Fruit fly (Drosophila melanogaster) whole organism, wandering third instar larva: ENCODE data around the gene CG34297.

Experiments
- CG32264 ChIP-seq: fragments of 200-800 bp; sonication (Bioruptor generic); optimal IDR thresholded peaks from 2 replicates; lab custom pipeline; 2016; ENCODE audit warnings: missing biosample characterization, missing genetic modification characterization
- Dfd ChIP-seq: fragments of >200 bp; optimal IDR thresholded peaks from 2 replicates; lab custom pipeline; 2017; ENCODE audit warnings: missing biosample characterization, missing genetic modification characterization
- Dif ChIP-seq: fragments of 200-275, 200-300 bp; sonication (Bioruptor generic); optimal IDR thresholded peaks from 2 replicates; lab custom pipeline; 2018; ENCODE audit warnings: missing biosample characterization, missing genetic modification characterization; ENCODE audit not compliant: partially characterized antibody
- GATAd ChIP-seq: sonication (Bioruptor generic); optimal IDR thresholded peaks from 2 replicates; lab custom pipeline; 2016; ENCODE audit warnings: missing biosample characterization, missing genetic modification characterization
- HLH106 ChIP-seq: fragments of 200-800 bp; optimal IDR thresholded peaks from 3 replicates; lab custom pipeline; 2019; ENCODE audit warnings: missing biosample characterization, mild to moderate bottlenecking, missing genetic modification characterization, moderate library complexity
- Hnf4 ChIP-seq: fragments of 200-800 bp; sonication (Bioruptor generic); optimal IDR thresholded peaks from 2 replicates; lab custom pipeline; 2016; ENCODE audit warnings: missing biosample characterization, mild to moderate bottlenecking, missing genetic modification characterization
- Hr78 ChIP-seq: fragments of >200 bp; optimal IDR thresholded peaks from 2 replicates; lab custom pipeline; 2017; ENCODE audit warnings: missing biosample characterization, missing genetic modification characterization
- Hr83 ChIP-seq: fragments of 200-300 bp; sonication (Bioruptor generic); optimal IDR thresholded peaks from 2 replicates; lab custom pipeline; 2016; ENCODE audit warnings: missing biosample characterization, mild to moderate bottlenecking, missing genetic modification characterization, moderate library complexity; ENCODE audit not compliant: poor library complexity, severe bottlenecking
- Jra ChIP-seq: sonication (Bioruptor generic); optimal IDR thresholded peaks from 2 replicates; lab custom pipeline; 2016; ENCODE audit warnings: missing biosample characterization, missing genetic modification characterization
- Mio ChIP-seq: sonication (Bioruptor generic); optimal IDR thresholded peaks from 2 replicates; lab custom pipeline; 2016; ENCODE audit warnings: missing biosample characterization, missing genetic modification characterization
- Myc ChIP-seq: fragments of >200 bp; optimal IDR thresholded peaks from 2 replicates; lab custom pipeline; 2017
- N ChIP-seq: fragments of >200 bp; optimal IDR thresholded peaks from 2 replicates; lab custom pipeline; 2018; ENCODE audit warnings: missing biosample characterization, missing external identifiers, missing genetic modification characterization
- OdsH ChIP-seq: fragments of 200-800 bp; sonication (Bioruptor generic); optimal IDR thresholded peaks from 2 replicates; lab custom pipeline; 2016; ENCODE audit warnings: missing biosample characterization, mild to moderate bottlenecking, missing genetic modification characterization
- Rel ChIP-seq, 2 experiments: fragments of 200-800 bp; sonication (Bioruptor generic) in 1 of 2; optimal IDR thresholded peaks; 2 replicates in 1 of 2; 3 replicates in 1 of 2; lab custom pipeline; 2016 to 2019; ENCODE audit warnings: mild to moderate bottlenecking in 2 of 2, missing biosample characterization in 2 of 2, missing genetic modification characterization in 2 of 2, moderate library complexity in 1 of 2
- Sp1 ChIP-seq: fragments of 200-800 bp; sonication (Bioruptor generic); optimal IDR thresholded peaks from 3 replicates; lab custom pipeline; 2019; ENCODE audit warnings: missing biosample characterization, mild to moderate bottlenecking, missing genetic modification characterization, moderate library complexity
- Vsx2 ChIP-seq: fragments of 200-300, 225-300 bp; sonication (Bioruptor generic); optimal IDR thresholded peaks from 2 replicates; lab custom pipeline; 2018; ENCODE audit warnings: missing biosample characterization, missing genetic modification characterization; ENCODE audit not compliant: partially characterized antibody
- br ChIP-seq: fragments of 200-800 bp; sonication (Bioruptor generic); optimal IDR thresholded peaks from 2 replicates; lab custom pipeline; 2016; ENCODE audit warnings: missing biosample characterization, missing genetic modification characterization
- brk ChIP-seq: fragments of 200-800 bp; sonication (Bioruptor generic); optimal IDR thresholded peaks from 2 replicates; lab custom pipeline; 2016; ENCODE audit warnings: missing biosample characterization, mild to moderate bottlenecking, missing genetic modification characterization
- dl ChIP-seq, 2 experiments: fragments of 175-275, 200-275 bp in 1 of 2; fragments of 200-275 bp in 1 of 2; sonication (Bioruptor generic); optimal IDR thresholded peaks; lab custom pipeline; 2018; ENCODE audit warnings: mild to moderate bottlenecking in 2 of 2, missing biosample characterization in 2 of 2, missing genetic modification characterization in 2 of 2, moderate library complexity in 2 of 2; ENCODE audit not compliant: partially characterized antibody in 2 of 2, insufficient read depth in 1 of 2
- dsf ChIP-seq: sonication (Bioruptor generic); optimal IDR thresholded peaks from 2 replicates; lab custom pipeline; 2016; ENCODE audit warnings: missing biosample characterization, missing genetic modification characterization, borderline replicate concordance
- foxo ChIP-seq, 2 experiments: fragments of 200-800 bp; sonication (Bioruptor generic); optimal IDR thresholded peaks; 2 replicates in 1 of 2; 3 replicates in 1 of 2; lab custom pipeline; 2016 to 2017; ENCODE audit warnings: missing biosample characterization in 2 of 2, missing genetic modification characterization in 2 of 2
- jim ChIP-seq: fragments of 175-275, 200-325 bp; sonication (Bioruptor generic); optimal IDR thresholded peaks from 2 replicates; lab custom pipeline; 2016; ENCODE audit warnings: missing biosample characterization, mild to moderate bottlenecking, missing genetic modification characterization
- lola ChIP-seq: fragments of >200 bp; optimal IDR thresholded peaks from 2 replicates; lab custom pipeline; 2017; ENCODE audit warnings: missing biosample characterization, missing genetic modification characterization
- rgr ChIP-seq: fragments of 200-800 bp; sonication (Bioruptor generic); optimal IDR thresholded peaks from 3 replicates; lab custom pipeline; 2016; ENCODE audit warnings: missing biosample characterization, mild to moderate bottlenecking, missing genetic modification characterization
- sage ChIP-seq: fragments of 200-800 bp; sonication (Bioruptor generic); optimal IDR thresholded peaks from 2 replicates; lab custom pipeline; 2016; ENCODE audit warnings: missing biosample characterization, mild to moderate bottlenecking, missing genetic modification characterization
- tai ChIP-seq: sonication (Bioruptor generic); optimal IDR thresholded peaks from 2 replicates; lab custom pipeline; 2016; ENCODE audit warnings: missing biosample characterization, missing genetic modification characterization

CG34297 gene

DNA sequence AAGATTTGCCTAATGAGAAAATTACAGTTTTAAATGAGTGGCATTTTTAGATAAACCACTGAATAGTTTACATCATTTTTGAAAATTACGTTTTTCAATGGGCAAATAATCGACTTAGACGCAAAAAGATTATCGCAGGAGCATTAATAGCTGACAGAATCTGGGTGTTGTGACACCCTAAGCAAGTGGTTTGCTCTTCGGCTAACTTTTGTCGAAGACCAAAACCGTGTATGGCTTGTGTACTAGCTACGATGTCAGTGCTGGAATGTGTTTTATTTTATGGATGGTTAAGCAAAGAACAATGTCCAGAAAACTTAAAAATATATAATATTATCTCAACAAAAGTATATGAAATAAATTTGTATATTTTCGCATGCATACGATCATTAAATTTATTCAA lies 38.9 kb downstream of the CG34297 start:
- TF ChIP-seq dl (GFP tag; optimal IDR thresholded peaks at IDR 0.05; lab: Kevin White, UChicago; ENCODE audit: insufficient read depth in 1 of 2, partially characterized antibody in 2 of 2) (peak in 1 of 2 experiments; percentile 3), Hr78 (GFP tag; lab: Kevin White, UChicago) (no peak), dsf (GFP tag; lab: Kevin White, UChicago) (no peak), Dif (GFP tag; lab: Kevin White, UChicago) (peak; percentile 57)

DNA sequence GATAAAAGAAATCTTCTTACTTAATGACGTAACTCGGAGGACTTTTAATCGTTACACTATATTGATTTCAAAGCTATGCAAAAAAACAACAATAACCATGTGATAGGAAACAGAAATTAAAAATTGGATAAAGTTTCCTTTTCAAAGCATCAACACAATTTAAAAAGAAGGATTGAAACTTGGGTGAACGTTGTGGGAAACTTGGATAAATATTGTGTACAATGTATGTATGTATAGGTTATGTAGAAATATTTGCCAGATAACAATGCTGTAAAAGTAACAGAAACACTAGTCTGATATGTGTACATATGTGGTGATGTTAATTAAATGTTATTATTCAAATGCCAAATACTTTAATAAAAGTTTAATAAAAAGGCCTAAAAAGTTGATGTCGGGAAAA lies 41.5 kb downstream of the CG34297 start:
- no peak for TF ChIP-seq Myc (lab: Kevin White, UChicago)
- TF ChIP-seq dsf (GFP tag; lab: Kevin White, UChicago), result no peak
- TF ChIP-seq foxo (GFP tag; optimal IDR thresholded peaks at IDR 0.05; lab: Kevin White, UChicago), result no peak
- TF ChIP-seq Rel (GFP tag; optimal IDR thresholded peaks at IDR 0.05; lab: Kevin White, UChicago), result no peak
- TF ChIP-seq Rel (tag; optimal IDR thresholded peaks at IDR 0.05; lab: Kevin White, UChicago), result no peak
- TF ChIP-seq tai, result no peak
- no peak for TF ChIP-seq Mio (GFP tag; lab: Kevin White, UChicago)
- TF ChIP-seq jim, result no peak
- no peak for TF ChIP-seq Vsx2 (GFP tag; lab: Kevin White, UChicago)
- TF ChIP-seq br (GFP tag; lab: Kevin White, UChicago), result no peak
- TF ChIP-seq lola (GFP tag; lab: Kevin White, UChicago), result no peak
- no peak for TF ChIP-seq Hr83 (GFP tag; lab: Kevin White, UChicago)
- TF ChIP-seq Hnf4 (GFP tag; lab: Kevin White, UChicago), result no peak
- no peak for TF ChIP-seq CG32264 (GFP tag; lab: Kevin White, UChicago)
- TF ChIP-seq brk (GFP tag; lab: Kevin White, UChicago), result no peak
- no peak for TF ChIP-seq HLH106 (tag; lab: Kevin White, UChicago)
- no peak for TF ChIP-seq rgr
- TF ChIP-seq GATAd (GFP tag; lab: Kevin White, UChicago), result no peak

DNA sequence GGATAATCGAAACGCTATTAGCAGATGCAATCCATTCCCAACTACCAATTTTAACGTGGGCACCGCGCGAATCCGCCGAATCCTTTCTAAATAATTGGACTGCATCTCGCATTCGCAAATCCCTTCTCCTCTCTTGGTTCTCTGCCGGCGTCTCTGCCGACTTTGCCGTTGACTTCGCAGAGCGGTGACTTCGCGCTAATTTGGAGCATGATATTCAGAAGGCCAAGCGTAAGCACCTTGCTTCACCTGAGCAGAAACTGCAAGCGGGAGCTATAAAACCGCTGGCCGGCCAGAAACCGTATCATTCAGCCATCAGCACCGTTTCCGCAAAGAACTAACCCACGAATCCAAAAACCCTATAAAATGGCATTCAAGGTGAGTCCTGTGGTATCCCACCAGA lies 44.0 kb downstream of the CG34297 start, which contains the start of gene Ccp84Aa:
Gene Ccp84Aa, plus strand, starts transcription at position 301 of the 400 bp plus-strand sequence.
- TF ChIP-seq Hr78 (GFP tag; lab: Kevin White, UChicago), result no peak
- TF ChIP-seq, all 38 proteins: peak for 0

DNA sequence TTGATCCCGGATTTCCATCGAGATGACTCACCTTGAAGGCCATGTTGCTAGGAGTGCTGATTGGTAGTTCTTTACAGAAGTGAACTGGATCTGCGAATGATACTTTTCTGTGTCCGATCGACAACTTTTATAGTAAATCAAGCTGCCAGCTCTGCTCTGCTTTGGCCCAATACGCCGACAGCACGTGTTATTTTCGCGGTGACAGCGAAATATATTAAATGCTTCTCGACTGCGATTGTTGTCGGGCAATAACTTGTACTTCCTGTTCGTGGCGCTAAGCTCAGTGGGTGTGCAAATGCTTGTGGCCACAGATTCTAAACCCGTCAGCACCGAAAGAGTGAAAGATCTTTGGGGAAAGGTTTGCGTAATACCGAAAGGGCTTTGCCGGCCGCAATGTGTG lies 45.0 kb downstream of the CG34297 start, which contains the start of gene Ccp84Ab:
Gene Ccp84Ab, minus strand, starts transcription at position 101 of the 400 bp plus-strand sequence.
- TF ChIP-seq rgr, result no peak
- TF ChIP-seq Hr83 (GFP tag; lab: Kevin White, UChicago), result no peak
- no peak for TF ChIP-seq Sp1 (GFP tag; lab: Kevin White, UChicago)
- no peak for TF ChIP-seq Hnf4 (GFP tag; lab: Kevin White, UChicago)
- no peak for TF ChIP-seq N (GFP tag; lab: Kevin White, UChicago)
- TF ChIP-seq OdsH (GFP tag; lab: Kevin White, UChicago), result no peak
- TF ChIP-seq Mio (GFP tag; lab: Kevin White, UChicago), result no peak
- TF ChIP-seq Jra (GFP tag; lab: Kevin White, UChicago), result no peak
- TF ChIP-seq brk (GFP tag; lab: Kevin White, UChicago), result no peak
- TF ChIP-seq sage (GFP tag; lab: Kevin White, UChicago), result no peak
- TF ChIP-seq Dfd (GFP tag; lab: Kevin White, UChicago), result no peak
